Worm (Caenorhabditis elegans) whole organism, L4 larva: Measurements from ENCODE around the gene K12H6.6.

Source experiments
- F44E2.7 ChIP-seq: fragments of 200-800 bp; sonication (Bioruptor generic); IDR thresholded peaks from 2 replicates; pipeline ENCODE4 v2.1.2; 2022; ENCODE audit warnings: missing genetic modification characterization, missing compliant biosample characterization
- R02D3.7 ChIP-seq: fragments of 150-350 bp; sonication (generic microtip); optimal IDR thresholded peaks from 3 replicates; lab custom pipeline; 2014; ENCODE audit warnings: missing biosample characterization, missing genetic modification characterization
- aha-1 ChIP-seq: fragments of 150-350 bp; peaks from one replicate; lab custom pipeline; 2014; ENCODE audit warnings: missing biosample characterization, missing genetic modification characterization
- aly-2 ChIP-seq: sonication (generic microtip); optimal IDR thresholded peaks from 2 replicates; lab custom pipeline; 2018; ENCODE audit warnings: missing biosample characterization, missing genetic modification characterization
- ama-1 ChIP-seq: fragments of 150-350 bp; optimal IDR thresholded peaks from 2 replicates; lab custom pipeline; 2014; ENCODE audit warnings: inconsistent platforms, mixed read lengths
- egl-27 ChIP-seq: sonication (generic microtip); optimal IDR thresholded peaks from 3 replicates; lab custom pipeline; 2017; ENCODE audit warnings: missing biosample characterization, missing genetic modification reagents, missing genetic modification characterization
- lin-29 ChIP-seq: fragments of 200-800 bp; sonication (Bioruptor generic); IDR thresholded peaks from 2 replicates; pipeline ENCODE4 v1.3.6; 2022; ENCODE audit warnings: missing genetic modification reagents, missing genetic modification characterization, missing compliant biosample characterization
- mdl-1 ChIP-seq, 2 experiments: fragments of 150-350 bp in 1 of 2; sonication (generic microtip) in 1 of 2; optimal IDR thresholded peaks; 2 replicates each; lab custom pipeline; 2014 to 2017; ENCODE audit warnings: missing biosample characterization in 2 of 2, missing genetic modification characterization in 2 of 2
- nhr-11 ChIP-seq: fragments of 150-350 bp; optimal IDR thresholded peaks from 2 replicates; lab custom pipeline; 2014; ENCODE audit warnings: missing biosample characterization, missing genetic modification characterization
- nhr-111 ChIP-seq: fragments of 200-800 bp; sonication (Bioruptor generic); optimal IDR thresholded peaks from 2 replicates; lab custom pipeline; 2018; ENCODE audit warnings: mild to moderate bottlenecking, missing genetic modification characterization, missing compliant biosample characterization
- nhr-237 ChIP-seq: sonication (generic microtip); optimal IDR thresholded peaks from 2 replicates; lab custom pipeline; 2017; ENCODE audit warnings: missing biosample characterization, missing genetic modification characterization
- nhr-48 ChIP-seq: sonication (generic microtip); optimal IDR thresholded peaks from 2 replicates; lab custom pipeline; 2016; ENCODE audit warnings: mild to moderate bottlenecking, missing genetic modification characterization, missing compliant biosample characterization
- snpc-4 ChIP-seq: fragments of 150-350 bp; optimal IDR thresholded peaks from 2 replicates; lab custom pipeline; 2014; ENCODE audit warnings: missing biosample characterization, missing genetic modification characterization
- unc-62 ChIP-seq, 3 experiments: fragments of 150-350 bp in 1 of 3; sonication (generic microtip); optimal IDR thresholded peaks in 2 of 3; peaks in 1 of 3; 1 replicate in 1 of 3; 2 replicates in 2 of 3; lab custom pipeline; 2014 to 2017; ENCODE audit warnings: missing biosample characterization in 3 of 3, missing genetic modification characterization in 3 of 3, missing genetic modification reagents in 3 of 3, missing genotype in 1 of 3

ce11 chrII:2858851-2859250, 27.8 kb upstream of the K12H6.6 start:
- TF ChIP-seq unc-62 (GFP tag; optimal IDR thresholded peaks at IDR 0.05 in 1 of 2; lab: Kevin White, UChicago) (no peak), unc-62 (tag; optimal IDR thresholded peaks at IDR 0.05; lab: Kevin White, UChicago) (no peak), lin-29 (no peak), R02D3.7 (tag; lab: Kevin White, UChicago) (no peak), aly-2 (tag; lab: Kevin White, UChicago) (no peak), mdl-1 (tag; optimal IDR thresholded peaks at IDR 0.05; lab: Kevin White, UChicago) (no peak), nhr-11 (tag; lab: Kevin White, UChicago) (no peak), snpc-4 (tag; lab: Kevin White, UChicago) (no peak), nhr-111 (GFP tag; lab: Kevin White, UChicago) (no peak), nhr-48 (tag; lab: Kevin White, UChicago) (no peak), aha-1 (tag; lab: Kevin White, UChicago) (no peak), F44E2.7 (no peak), nhr-237 (tag; lab: Kevin White, UChicago) (no peak), egl-27 (tag; lab: Kevin White, UChicago) (no peak), ama-1 (lab: Kevin White, UChicago) (no peak)
